Worm (Caenorhabditis elegans) whole organism, L3 larva: ENCODE results near the gene mob-4.

ENCODE experiments used
- daf-12 ChIP-seq: fragments of 150-350 bp; optimal IDR thresholded peaks from 2 replicates; lab custom pipeline; 2014; ENCODE audit warnings: missing biosample characterization, missing genetic modification reagents, missing genetic modification characterization
- egl-5 ChIP-seq: fragments of 150-350 bp; optimal IDR thresholded peaks from 2 replicates; lab custom pipeline; 2017; ENCODE audit warnings: missing biosample characterization, missing genetic modification reagents, missing genetic modification characterization, inconsistent platforms
- nhr-12 ChIP-seq: fragments of 150-350 bp; optimal IDR thresholded peaks from 2 replicates; lab custom pipeline; 2014; ENCODE audit warnings: missing biosample characterization, missing genetic modification characterization

DNA sequence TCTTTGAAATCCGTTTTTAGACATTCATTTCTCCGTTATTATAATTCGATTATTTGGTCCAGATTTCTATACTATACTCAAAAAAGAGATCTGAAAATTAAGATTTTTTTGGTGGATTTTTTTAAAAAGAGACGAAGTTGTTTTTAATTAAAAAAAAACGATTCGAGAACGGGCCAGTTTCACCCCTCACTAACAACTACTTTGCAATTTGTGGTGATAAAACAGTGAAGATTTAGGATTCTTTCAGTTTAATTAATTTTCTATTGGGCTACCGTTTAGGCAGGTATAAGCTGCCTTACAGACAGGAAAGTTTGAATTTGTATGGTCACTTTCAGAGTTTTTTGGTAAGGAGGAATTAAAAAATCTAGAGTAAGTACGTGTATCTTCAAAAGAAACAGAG is 23.8 kb upstream of the mob-4 start, which contains the start of gene unc-36:
- TF ChIP-seq egl-5 (tag; lab: Kevin White, UChicago) (no peak), nhr-12 (tag; lab: Kevin White, UChicago) (no peak), daf-12 (tag; lab: Kevin White, UChicago) (no peak)
